Fruit fly (Drosophila melanogaster) whole organism, embryonic: ENCODE results near the gene CG4970.

Experiments
- ATbp ChIP-seq: fragments of 200-800 bp; sonication (Bioruptor generic); optimal IDR thresholded peaks from 2 replicates; lab custom pipeline; 2017; ENCODE audit warnings: missing biosample characterization, mild to moderate bottlenecking, missing genetic modification characterization, missing genetic modification reagents
- Atf-2 ChIP-seq: fragments of 200-800 bp; sonication (Bioruptor generic); optimal IDR thresholded peaks from 2 replicates; lab custom pipeline; 2016; ENCODE audit warnings: missing biosample characterization, missing genetic modification characterization
- Bgb ChIP-seq: fragments of 200-800 bp; sonication (Bioruptor generic); IDR thresholded peaks from 2 replicates; pipeline ENCODE4 v1.3.6; 2022; ENCODE audit warnings: missing biosample characterization, missing genetic modification characterization; ENCODE audit not compliant: partially characterized antibody
- CG1024 ChIP-seq: fragments of 200-800 bp; sonication (Bioruptor generic); IDR thresholded peaks from 2 replicates; pipeline ENCODE4 v1.3.6; 2022; ENCODE audit warnings: missing biosample characterization, missing genetic modification characterization
- CG10565 ChIP-seq: fragments of 200-800 bp; sonication (Bioruptor generic); optimal IDR thresholded peaks from 3 replicates; lab custom pipeline; 2016; ENCODE audit warnings: missing biosample characterization, mild to moderate bottlenecking, missing genetic modification characterization
- CG11695 ChIP-seq: fragments of 200-800 bp; sonication (Bioruptor generic); IDR thresholded peaks from 3 replicates; pipeline ENCODE4 v1.3.6; 2022; ENCODE audit warnings: missing biosample characterization, missing genetic modification characterization
- CG12942 ChIP-seq: fragments of 200-800 bp; sonication (Bioruptor generic); optimal IDR thresholded peaks from 3 replicates; lab custom pipeline; 2016; ENCODE audit warnings: missing biosample characterization, missing genetic modification characterization
- CG14441 ChIP-seq: fragments of 200-800 bp; sonication (Bioruptor generic); IDR thresholded peaks from 2 replicates; pipeline ENCODE4 v1.3.6; 2022; ENCODE audit warnings: missing biosample characterization, missing genetic modification characterization
- CG14667 ChIP-seq: fragments of 200-800 bp; sonication (Bioruptor generic); IDR thresholded peaks from 2 replicates; pipeline ENCODE4 v1.3.6; 2022; ENCODE audit warnings: missing biosample characterization, missing genetic modification characterization
- CG17361 ChIP-seq: fragments of 200-800 bp; sonication (Bioruptor generic); IDR thresholded peaks from 3 replicates; pipeline ENCODE4 v1.3.6; 2022; ENCODE audit warnings: missing biosample characterization, missing genetic modification characterization
- CG17802 ChIP-seq: fragments of 200-800 bp; sonication (Bioruptor generic); optimal IDR thresholded peaks from 2 replicates; lab custom pipeline; 2018; ENCODE audit warnings: missing biosample characterization, mild to moderate bottlenecking, missing genetic modification characterization, moderate library complexity
- CG2129 ChIP-seq: fragments of 200-800 bp; sonication (Bioruptor generic); IDR thresholded peaks from 2 replicates; pipeline ENCODE4 v1.3.6; 2022; ENCODE audit warnings: missing biosample characterization, missing genetic modification characterization; ENCODE audit not compliant: partially characterized antibody
- CG30020 ChIP-seq: fragments of 200-800 bp; optimal IDR thresholded peaks from 2 replicates; lab custom pipeline; 2019; ENCODE audit warnings: missing biosample characterization, mild to moderate bottlenecking, missing genetic modification characterization, moderate library complexity
- CG30403 ChIP-seq: fragments of 200-800 bp; sonication (Bioruptor generic); optimal IDR thresholded peaks from 3 replicates; lab custom pipeline; 2016; ENCODE audit warnings: missing biosample characterization, missing genetic modification characterization
- CG32772 ChIP-seq: fragments of 200-800 bp; sonication (Bioruptor generic); IDR thresholded peaks from 2 replicates; pipeline ENCODE4 v1.3.6; 2022; ENCODE audit warnings: missing biosample characterization, missing genetic modification characterization
- CG3726 ChIP-seq: fragments of 200-800 bp; sonication (Bioruptor generic); IDR thresholded peaks from 3 replicates; pipeline ENCODE4, ENCODE4 v1.3.6; 2022; ENCODE audit warnings: missing biosample characterization, missing genetic modification characterization
- CG4404 ChIP-seq: fragments of 200-800 bp; sonication (Bioruptor generic); IDR thresholded peaks from 2 replicates; pipeline ENCODE4 v1.3.6; 2022; ENCODE audit warnings: missing biosample characterization, missing genetic modification characterization
- CG4707 ChIP-seq: fragments of 200-800 bp; sonication (Bioruptor generic); optimal IDR thresholded peaks from 2 replicates; lab custom pipeline; 2018; ENCODE audit warnings: missing biosample characterization, mild to moderate bottlenecking, missing genetic modification characterization, moderate library complexity
- CG4730 ChIP-seq: fragments of 200-800 bp; sonication (Bioruptor generic); IDR thresholded peaks from 2 replicates; pipeline ENCODE4 v1.3.6; 2022; ENCODE audit warnings: missing biosample characterization, missing genetic modification characterization
- CG5180 ChIP-seq: fragments of 200-800 bp; sonication (Bioruptor generic); optimal IDR thresholded peaks from 3 replicates; lab custom pipeline; 2017; ENCODE audit warnings: missing biosample characterization, missing genetic modification characterization, mild to moderate bottlenecking, moderate library complexity, missing genetic modification reagents
- CG6175 ChIP-seq: fragments of 200-800 bp; sonication (Bioruptor generic); IDR thresholded peaks from 3 replicates; pipeline ENCODE4 v1.3.6; 2022; ENCODE audit warnings: missing biosample characterization, missing genetic modification characterization
- CG6654 ChIP-seq: fragments of 200-800 bp; sonication (Bioruptor generic); optimal IDR thresholded peaks from 2 replicates; lab custom pipeline; 2017; ENCODE audit warnings: missing biosample characterization, mild to moderate bottlenecking, missing genetic modification characterization
- CG6854 ChIP-seq: fragments of 200-800 bp; sonication (Bioruptor generic); optimal IDR thresholded peaks from 3 replicates; lab custom pipeline; 2017; ENCODE audit warnings: missing biosample characterization, mild to moderate bottlenecking, missing genetic modification characterization
- CG7786 ChIP-seq: fragments of 200-800 bp; sonication (Bioruptor generic); optimal IDR thresholded peaks from 2 replicates; lab custom pipeline; 2016; ENCODE audit warnings: missing biosample characterization, missing genetic modification characterization
- CG8924 ChIP-seq: fragments of 200-800 bp; optimal IDR thresholded peaks from 3 replicates; lab custom pipeline; 2019; ENCODE audit warnings: missing biosample characterization, mild to moderate bottlenecking, missing genetic modification characterization, moderate library complexity
- Deaf1 ChIP-seq: fragments of 200-800 bp; optimal IDR thresholded peaks from 3 replicates; lab custom pipeline; 2019; ENCODE audit warnings: missing biosample characterization, mild to moderate bottlenecking, missing genetic modification characterization, moderate library complexity
- Doc3 ChIP-seq: fragments of 200-800 bp; sonication (Bioruptor generic); IDR thresholded peaks from 3 replicates; pipeline ENCODE4 v1.3.6; 2022; ENCODE audit warnings: missing biosample characterization, missing genetic modification characterization; ENCODE audit not compliant: partially characterized antibody
- Gug ChIP-seq: fragments of 200-800 bp; sonication (Bioruptor generic); IDR thresholded peaks from 4 replicates; pipeline ENCODE4 v1.3.6; 2022; ENCODE audit warnings: missing biosample characterization, missing genetic modification characterization
- Hmx ChIP-seq: fragments of 200-800 bp; sonication (Bioruptor generic); optimal IDR thresholded peaks from 2 replicates; lab custom pipeline; 2016; ENCODE audit warnings: missing biosample characterization, missing genetic modification characterization
- Hr39 ChIP-seq: fragments of >200 bp; optimal IDR thresholded peaks from 2 replicates; lab custom pipeline; 2017
- Kr ChIP-seq: fragments of 200-800 bp; sonication (Bioruptor generic); optimal IDR thresholded peaks from 2 replicates; lab custom pipeline; 2017; ENCODE audit warnings: missing biosample characterization, mild to moderate bottlenecking, missing genetic modification characterization
- NFAT ChIP-seq: fragments of 200-800 bp; sonication (Bioruptor generic); IDR thresholded peaks from 2 replicates; pipeline ENCODE4 v1.3.6; 2022; ENCODE audit warnings: missing biosample characterization, missing genetic modification characterization
- Sry-δ ChIP-seq: fragments of 200-800 bp; sonication (Bioruptor generic); optimal IDR thresholded peaks from 2 replicates; lab custom pipeline; 2016; ENCODE audit warnings: missing biosample characterization, missing genetic modification characterization
- TFAM ChIP-seq: fragments of 200-800 bp; sonication (Bioruptor generic); optimal IDR thresholded peaks from 2 replicates; lab custom pipeline; 2017; ENCODE audit warnings: missing biosample characterization, missing genetic modification characterization, inconsistent platforms
- Usf ChIP-seq: fragments of 200-800 bp; sonication (Bioruptor generic); optimal IDR thresholded peaks from 2 replicates; lab custom pipeline; 2017; ENCODE audit warnings: missing genotype, missing biosample characterization, missing genetic modification characterization
- Xbp1 ChIP-seq: fragments of 200-800 bp; sonication (Bioruptor generic); optimal IDR thresholded peaks from 3 replicates; lab custom pipeline; 2016; ENCODE audit warnings: missing biosample characterization, mild to moderate bottlenecking, missing genetic modification characterization
- al ChIP-seq: fragments of 200-800 bp; sonication (Bioruptor generic); IDR thresholded peaks from 2 replicates; pipeline ENCODE4 v1.3.6; 2022; ENCODE audit warnings: missing biosample characterization, missing genetic modification characterization
- ap ChIP-seq: fragments of 200-800 bp; sonication (Bioruptor generic); IDR thresholded peaks from 2 replicates; pipeline ENCODE4 v1.3.6; 2022; ENCODE audit warnings: missing biosample characterization, missing genetic modification characterization
- dm ChIP-seq: fragments of 200-800 bp; sonication (Bioruptor generic); optimal IDR thresholded peaks from 3 replicates; lab custom pipeline; 2016; ENCODE audit warnings: missing biosample characterization, missing genetic modification characterization
- dmrt99B ChIP-seq: fragments of 200-800 bp; sonication (Bioruptor generic); optimal IDR thresholded peaks from 2 replicates; lab custom pipeline; 2018; ENCODE audit warnings: missing biosample characterization, mild to moderate bottlenecking, missing genetic modification characterization, moderate library complexity
- mam ChIP-seq: fragments of 200-800 bp; sonication (Bioruptor generic); optimal IDR thresholded peaks from 3 replicates; lab custom pipeline; 2016; ENCODE audit warnings: missing biosample characterization, missing genetic modification characterization
- pros ChIP-seq: fragments of 200-800 bp; sonication (Bioruptor generic); optimal IDR thresholded peaks from 3 replicates; lab custom pipeline; 2019; ENCODE audit warnings: missing biosample characterization, mild to moderate bottlenecking, missing genetic modification characterization, moderate library complexity
- pzg ChIP-seq: fragments of 200-800 bp; sonication (Bioruptor generic); optimal IDR thresholded peaks from 3 replicates; lab custom pipeline; 2018; ENCODE audit warnings: missing biosample characterization, mild to moderate bottlenecking, missing genetic modification characterization, moderate library complexity
- rib ChIP-seq: fragments of 200-800 bp; sonication (Bioruptor generic); IDR thresholded peaks from 2 replicates; pipeline ENCODE4 v1.3.6; 2022; ENCODE audit warnings: missing biosample characterization, missing genetic modification characterization
- ro ChIP-seq: fragments of 200-800 bp; sonication (Bioruptor generic); IDR thresholded peaks from 2 replicates; pipeline ENCODE4 v1.3.6; 2022; ENCODE audit warnings: missing biosample characterization, missing genetic modification characterization
- schlank ChIP-seq: fragments of 200-800 bp; sonication (Bioruptor generic); optimal IDR thresholded peaks from 2 replicates; lab custom pipeline; 2018; ENCODE audit warnings: missing biosample characterization, mild to moderate bottlenecking, missing genetic modification characterization
- sisA ChIP-seq: fragments of 200-800 bp; sonication (Bioruptor generic); IDR thresholded peaks from 2 replicates; pipeline ENCODE4 v1.3.6; 2022; ENCODE audit warnings: missing biosample characterization, missing genetic modification characterization
- sna ChIP-seq: fragments of 200-800 bp; sonication (Bioruptor generic); IDR thresholded peaks from 2 replicates; pipeline ENCODE4 v1.3.6; 2022; ENCODE audit warnings: missing biosample characterization, missing genetic modification characterization; ENCODE audit not compliant: partially characterized antibody
- stc ChIP-seq: fragments of 200-800 bp; sonication (Bioruptor generic); IDR thresholded peaks from 2 replicates; pipeline ENCODE4 v1.3.6; 2022; ENCODE audit warnings: missing biosample characterization, missing genetic modification characterization
- yki ChIP-seq: fragments of >200 bp; optimal IDR thresholded peaks from 3 replicates; lab custom pipeline; 2018
- zfh2 ChIP-seq: fragments of 200-800 bp; sonication (Bioruptor generic); optimal IDR thresholded peaks from 2 replicates; lab custom pipeline; 2016; ENCODE audit warnings: missing biosample characterization, missing genetic modification characterization

CG4970 gene

DNA sequence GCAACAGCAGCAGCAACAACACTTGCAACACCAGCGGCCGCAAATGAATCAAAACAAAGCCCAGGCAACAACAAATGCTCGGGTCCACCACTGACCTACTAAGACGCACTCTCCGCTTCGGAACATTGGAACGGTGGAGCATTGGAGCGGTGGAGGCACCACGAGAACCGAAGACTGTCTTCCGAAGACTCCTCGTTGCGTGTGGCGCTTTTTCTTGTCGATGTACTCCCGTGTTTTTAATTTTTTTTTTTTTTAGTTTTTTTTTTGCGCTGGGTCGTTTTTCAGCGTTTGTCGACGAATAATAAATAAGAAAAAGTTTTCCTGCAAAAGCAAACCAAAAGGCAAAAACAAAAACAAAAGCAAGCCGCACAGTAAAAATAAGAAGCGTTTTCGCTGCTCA is 16.5 kb upstream of the CG4970 start:
- no peak for TF ChIP-seq sna (GFP tag; lab: Robert Waterston, UW)
- no peak for TF ChIP-seq CG14667 (GFP tag; lab: Robert Waterston, UW)
- no peak for TF ChIP-seq CG10565 (GFP tag; lab: Kevin White, UChicago)
- no peak for TF ChIP-seq CG1024
- TF ChIP-seq CG17361 = no peak
- peak; percentile 54 for TF ChIP-seq Deaf1 (tag; lab: Kevin White, UChicago)
- TF ChIP-seq ATbp (GFP tag; lab: Kevin White, UChicago) = peak; percentile 1
- no peak for TF ChIP-seq pzg (GFP tag; lab: Kevin White, UChicago)

DNA sequence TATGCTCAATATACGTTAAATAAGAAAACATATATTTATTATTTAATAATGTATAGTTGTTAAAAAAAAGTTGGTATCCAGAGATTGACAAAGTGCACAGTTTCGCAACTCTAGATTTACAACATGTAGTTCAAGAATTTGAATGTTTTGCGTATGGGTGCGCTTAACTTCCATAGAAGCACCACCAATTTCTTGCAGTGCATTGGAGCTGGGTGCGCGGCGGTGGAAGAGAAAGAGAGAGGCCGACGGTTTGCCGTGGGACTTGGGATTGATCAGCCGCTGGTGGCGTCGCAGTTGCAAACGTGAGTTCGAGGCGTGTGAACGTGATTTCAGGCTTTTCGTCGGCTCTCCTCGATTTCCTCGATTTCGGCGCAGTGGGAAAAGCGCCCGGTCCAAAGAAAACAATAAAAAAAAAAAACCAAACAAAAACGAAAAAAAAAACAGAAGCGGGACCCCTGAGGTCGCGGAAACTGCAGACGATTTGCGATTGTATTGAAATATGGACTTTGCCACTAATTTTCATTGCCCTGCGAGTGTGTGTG is 15.7 kb upstream of the CG4970 start, which contains the start of gene spz4:
Gene spz4, plus strand, starts transcription at position 289 of the 542 bp plus-strand sequence.
- TF ChIP-seq CG17802 (no peak), CG30020 (tag; lab: Kevin White, UChicago) (no peak), ap (GFP tag; lab: Robert Waterston, UW) (no peak), stc (no peak), NFAT (GFP tag; lab: Robert Waterston, UW) (0 out of 2 replicates have a peak, but pooled peaks have one; percentile 8), CG3726 (GFP tag; lab: Robert Waterston, UW) (no peak), dm (no peak), al (GFP tag; lab: Robert Waterston, UW) (peak; percentile 7; the same call in 1 of the 2 replicates), CG11695 (no peak), Atf-2 (GFP tag; lab: Kevin White, UChicago) (no peak), Hmx (GFP tag; lab: Kevin White, UChicago) (no peak), Hr39 (no peak), Usf (no peak), CG12942 (no peak), TFAM (GFP tag; lab: Kevin White, UChicago) (no peak), sisA (GFP tag; lab: Robert Waterston, UW) (peak; percentile 29; the same call in 1 of the 2 replicates), CG8924 (no peak), ro (GFP tag; lab: Robert Waterston, UW) (peak; percentile 22; the same call in 1 of the 2 replicates), CG4707 (GFP tag; lab: Kevin White, UChicago) (no peak), Gug (GFP tag; lab: Robert Waterston, UW) (0 out of 4 replicates have a peak, but pooled peaks have one; percentile 2), dmrt99B (peak; percentile 34), rib (GFP tag; lab: Robert Waterston, UW) (no peak), yki (lab: Kevin White, UChicago) (no peak), CG30403 (GFP tag; lab: Kevin White, UChicago) (no peak), CG7786 (GFP tag; lab: Kevin White, UChicago) (no peak), CG2129 (GFP tag; lab: Robert Waterston, UW) (no peak), Bgb (GFP tag; lab: Robert Waterston, UW) (no peak), CG6654 (GFP tag; lab: Kevin White, UChicago) (no peak), schlank (tag; lab: Kevin White, UChicago) (no peak), Kr (GFP tag; lab: Kevin White, UChicago) (no peak), Sry-δ (GFP tag; lab: Kevin White, UChicago) (no peak), mam (GFP tag; lab: Kevin White, UChicago) (no peak), CG32772 (GFP tag; lab: Robert Waterston, UW) (0 out of 2 replicates have a peak, but pooled peaks have one; percentile 7), CG6175 (GFP tag; lab: Robert Waterston, UW) (no peak), Doc3 (no peak), Xbp1 (GFP tag; lab: Kevin White, UChicago) (peak; percentile 14), CG4730 (no peak), pros (no peak), CG5180 (no peak), zfh2 (GFP tag; lab: Kevin White, UChicago) (no peak), CG6854 (no peak), CG14441 (peak; percentile 57), CG4404 (GFP tag; lab: Robert Waterston, UW) (no peak)
